Fruit fly (Drosophila melanogaster): ENCODE data around the gene SH3PX1.

- TF ChIP-seq CG8301 (tag; optimal IDR thresholded peaks at IDR 0.05) (peak; percentile 92), CG13204 (GFP tag; optimal IDR thresholded peaks at IDR 0.05) (no peak), Pif1A (GFP tag; optimal IDR thresholded peaks at IDR 0.05) (peak; percentile 11), EcR (GFP tag; optimal IDR thresholded peaks at IDR 0.05) (no peak)
Observed at dm6 chr3L:9745393-9745792, 31.8 kb upstream of the SH3PX1 start.

Measured in whole organism, pupa.